Worm (Caenorhabditis elegans): Measurements from ENCODE around the gene H35N09.2.

ce11 chrX:8584825-8585384 is 20.0 kb downstream of the H35N09.2 start:
- TF ChIP-seq lsy-2 (tag; optimal IDR thresholded peaks at IDR 0.05) = no peak
- no peak for TF ChIP-seq ham-2 (GFP tag; optimal IDR thresholded peaks at IDR 0.05)
- no peak for TF ChIP-seq unc-62 (GFP tag; optimal IDR thresholded peaks at IDR 0.05)
- TF ChIP-seq mep-1 (tag; optimal IDR thresholded peaks at IDR 0.05) = no peak
- TF ChIP-seq unc-39 (tag; optimal IDR thresholded peaks at IDR 0.05) = no peak
- TF ChIP-seq elt-1 (tag; optimal IDR thresholded peaks at IDR 0.05; ENCODE audit: borderline replicate concordance, insufficient read depth) = no peak
- no peak for TF ChIP-seq ces-1 (GFP tag; optimal IDR thresholded peaks at IDR 0.05)

All from whole organism, mixed stage, embryonic.